Worm (Caenorhabditis elegans) whole organism, L4 larva: Measurements from ENCODE around the gene nspc-12.
A peak's percentile ranks its signal among the peaks of the same experiment; 100 is the strongest.

Source experiments
- D1046.2 ChIP-seq: fragments of 200-800 bp; sonication (Bioruptor generic); IDR thresholded peaks from 2 replicates; pipeline ENCODE4 v1.3.6; 2022; ENCODE audit warnings: missing genetic modification characterization, missing compliant biosample characterization
- F37D6.2 ChIP-seq: sonication (generic microtip); optimal IDR thresholded peaks from 2 replicates; lab custom pipeline; 2016; ENCODE audit warnings: mild to moderate bottlenecking, missing genetic modification characterization, missing compliant biosample characterization
- F49E8.2 ChIP-seq: sonication (generic microtip); optimal IDR thresholded peaks from 2 replicates; lab custom pipeline; 2016; ENCODE audit warnings: missing compliant biosample characterization, mild to moderate bottlenecking, missing genetic modification characterization, borderline replicate concordance
- R02D3.7 ChIP-seq: fragments of 150-350 bp; sonication (generic microtip); optimal IDR thresholded peaks from 3 replicates; lab custom pipeline; 2014; ENCODE audit warnings: missing biosample characterization, missing genetic modification characterization
- Y105C5A.15 ChIP-seq: fragments of 200-800 bp; sonication (Bioruptor generic); IDR thresholded peaks from 2 replicates; pipeline ENCODE4 v1.3.6; 2022; ENCODE audit warnings: missing genetic modification characterization, missing compliant biosample characterization
- ZK337.2 ChIP-seq: fragments of 200-800 bp; sonication (Bioruptor generic); IDR thresholded peaks from 2 replicates; pipeline ENCODE4 v1.3.6; 2022; ENCODE audit warnings: missing genetic modification reagents, missing genetic modification characterization, missing compliant biosample characterization
- ZK546.5 ChIP-seq, 2 experiments: sonication (generic microtip); optimal IDR thresholded peaks; 2 replicates each; lab custom pipeline; 2017; ENCODE audit warnings: missing biosample characterization in 2 of 2, missing genetic modification characterization in 2 of 2
- aha-1 ChIP-seq: fragments of 150-350 bp; peaks from one replicate; lab custom pipeline; 2014; ENCODE audit warnings: missing biosample characterization, missing genetic modification characterization
- ama-1 ChIP-seq: fragments of 150-350 bp; optimal IDR thresholded peaks from 2 replicates; lab custom pipeline; 2014; ENCODE audit warnings: inconsistent platforms, mixed read lengths
- ceh-62 ChIP-seq: sonication (generic microtip); optimal IDR thresholded peaks from 2 replicates; lab custom pipeline; 2017; ENCODE audit warnings: missing biosample characterization, missing genetic modification characterization
- ceh-82 ChIP-seq: sonication (generic microtip); optimal IDR thresholded peaks from 2 replicates; lab custom pipeline; 2017; ENCODE audit warnings: missing biosample characterization, missing genetic modification characterization
- ces-1 ChIP-seq: fragments of 150-350 bp; sonication (generic microtip); optimal IDR thresholded peaks from 4 replicates; lab custom pipeline; 2014; ENCODE audit warnings: missing biosample characterization, missing genetic modification reagents, missing genetic modification characterization
- cey-2 ChIP-seq: sonication (generic microtip); optimal IDR thresholded peaks from 3 replicates; lab custom pipeline; 2017; ENCODE audit warnings: missing genetic modification characterization, mild to moderate bottlenecking, missing compliant biosample characterization, antibody characterized with exemption, borderline replicate concordance; ENCODE audit not compliant: insufficient read depth
- daf-12 ChIP-seq: fragments of 150-350 bp; optimal IDR thresholded peaks from 2 replicates; lab custom pipeline; 2014; ENCODE audit warnings: missing biosample characterization, missing genetic modification reagents, missing genetic modification characterization
- daf-16 ChIP-seq, 3 experiments: sonication (generic microtip); optimal IDR thresholded peaks; 2 replicates each; lab custom pipeline; 2016 to 2017; ENCODE audit warnings: missing genetic modification characterization in 3 of 3, missing genetic modification reagents in 3 of 3, mild to moderate bottlenecking in 2 of 3, missing compliant biosample characterization in 2 of 3, missing biosample characterization in 1 of 3, moderate library complexity in 1 of 3
- dmd-6 ChIP-seq: fragments of 200-800 bp; sonication (Bioruptor generic); IDR thresholded peaks from 2 replicates; pipeline ENCODE4 v1.3.6; 2022; ENCODE audit warnings: missing genetic modification reagents, missing genetic modification characterization, missing compliant biosample characterization
- dpl-1 ChIP-seq: fragments of 150-350 bp; optimal IDR thresholded peaks from 2 replicates; lab custom pipeline; 2014; ENCODE audit warnings: missing biosample characterization, missing genetic modification reagents, missing genetic modification characterization
- egl-27 ChIP-seq: sonication (generic microtip); optimal IDR thresholded peaks from 3 replicates; lab custom pipeline; 2017; ENCODE audit warnings: missing biosample characterization, missing genetic modification reagents, missing genetic modification characterization
- fkh-10 ChIP-seq: fragments of 150-350 bp; optimal IDR thresholded peaks from 2 replicates; lab custom pipeline; 2014; ENCODE audit warnings: missing biosample characterization, missing genetic modification reagents, missing genetic modification characterization
- jun-1 ChIP-seq: fragments of 150-350 bp; optimal IDR thresholded peaks from 2 replicates; lab custom pipeline; 2014; ENCODE audit warnings: missing biosample characterization, missing genetic modification reagents, missing genetic modification characterization
- lim-7 ChIP-seq: fragments of 200-800 bp; sonication (Bioruptor generic); IDR thresholded peaks from 2 replicates; pipeline ENCODE4 v1.3.6; 2022; ENCODE audit warnings: missing genetic modification characterization, missing compliant biosample characterization
- lin-1 ChIP-seq: fragments of 200-800 bp; sonication (Bioruptor generic); IDR thresholded peaks from 2 replicates; pipeline ENCODE4 v1.3.6; 2022; ENCODE audit warnings: missing genetic modification reagents, missing genetic modification characterization, missing compliant biosample characterization
- lin-38 ChIP-seq: fragments of 200-800 bp; sonication (Bioruptor generic); IDR thresholded peaks from 2 replicates; pipeline ENCODE4 v1.3.6; 2022; ENCODE audit warnings: missing genetic modification reagents, missing genetic modification characterization, missing compliant biosample characterization
- lin-39 ChIP-seq: fragments of 150-350 bp; optimal IDR thresholded peaks from 2 replicates; lab custom pipeline; 2014; ENCODE audit warnings: missing biosample characterization, missing genetic modification reagents, missing genetic modification characterization
- lir-3 ChIP-seq: sonication (generic microtip); optimal IDR thresholded peaks from 2 replicates; lab custom pipeline; 2016; ENCODE audit warnings: mild to moderate bottlenecking, missing genetic modification characterization, missing compliant biosample characterization
- mdl-1 ChIP-seq, 2 experiments: fragments of 150-350 bp in 1 of 2; sonication (generic microtip) in 1 of 2; optimal IDR thresholded peaks; 2 replicates each; lab custom pipeline; 2014 to 2017; ENCODE audit warnings: missing biosample characterization in 2 of 2, missing genetic modification characterization in 2 of 2
- mdt-29 ChIP-seq: fragments of 200-800 bp; sonication (Bioruptor generic); IDR thresholded peaks from 2 replicates; pipeline ENCODE4 v1.3.6; 2022; ENCODE audit warnings: missing genetic modification reagents, missing genetic modification characterization, missing compliant biosample characterization
- mep-1 ChIP-seq: fragments of 150-350 bp; sonication (generic microtip); optimal IDR thresholded peaks from 3 replicates; lab custom pipeline; 2014; ENCODE audit warnings: missing biosample characterization, missing genetic modification characterization
- mxl-2 ChIP-seq: fragments of 200-800 bp; sonication (Bioruptor generic); conservative IDR thresholded peaks from 2 replicates; pipeline ENCODE4 v1.3.6; 2022; ENCODE audit warnings: missing genetic modification reagents, missing genetic modification characterization, missing compliant biosample characterization
- mxl-3 ChIP-seq: fragments of 200-800 bp; sonication (Bioruptor generic); optimal IDR thresholded peaks from 2 replicates; lab custom pipeline; 2018; ENCODE audit warnings: mild to moderate bottlenecking, missing genetic modification characterization, missing compliant biosample characterization
- nhr-102 ChIP-seq: sonication (generic microtip); optimal IDR thresholded peaks from 2 replicates; lab custom pipeline; 2016; ENCODE audit warnings: mild to moderate bottlenecking, missing genetic modification characterization, moderate library complexity, missing compliant biosample characterization
- nhr-25 ChIP-seq: sonication (generic microtip); optimal IDR thresholded peaks from 2 replicates; lab custom pipeline; 2017; ENCODE audit warnings: missing genetic modification characterization, mild to moderate bottlenecking, missing compliant biosample characterization, antibody characterized with exemption, moderate library complexity, borderline replicate concordance; ENCODE audit not compliant: insufficient read depth
- nhr-28 ChIP-seq: fragments of 150-350 bp; optimal IDR thresholded peaks from 2 replicates; lab custom pipeline; 2014; ENCODE audit warnings: missing biosample characterization, missing genetic modification characterization
- nhr-41 ChIP-seq: fragments of 200-800 bp; sonication (Bioruptor generic); IDR thresholded peaks from 2 replicates; pipeline ENCODE4 v1.3.6; 2022; ENCODE audit warnings: missing genetic modification reagents, missing genetic modification characterization, missing compliant biosample characterization
- nhr-42 ChIP-seq: fragments of 200-800 bp; sonication (Bioruptor generic); IDR thresholded peaks from 2 replicates; pipeline ENCODE4 v1.3.6; 2022; ENCODE audit warnings: missing genetic modification characterization, missing compliant biosample characterization
- nhr-48 ChIP-seq: sonication (generic microtip); optimal IDR thresholded peaks from 2 replicates; lab custom pipeline; 2016; ENCODE audit warnings: mild to moderate bottlenecking, missing genetic modification characterization, missing compliant biosample characterization
- pha-4 ChIP-seq, 2 experiments: fragments of 150-350 bp in 1 of 2; fragments of 200-800 bp in 1 of 2; sonication (Bioruptor generic) in 1 of 2; IDR thresholded peaks in 1 of 2; optimal IDR thresholded peaks in 1 of 2; 2 replicates each; pipeline versions ENCODE4 v1.3.6 to Lab custom; 2014 to 2022; ENCODE audit warnings: missing genetic modification characterization in 2 of 2, missing genetic modification reagents in 2 of 2, missing biosample characterization in 1 of 2, missing compliant biosample characterization in 1 of 2
- rbr-2 ChIP-seq: sonication (generic microtip); optimal IDR thresholded peaks from 2 replicates; lab custom pipeline; 2016; ENCODE audit warnings: missing genotype, missing genetic modification characterization, missing compliant biosample characterization
- skn-1 ChIP-seq: fragments of 150-350 bp; optimal IDR thresholded peaks from 2 replicates; lab custom pipeline; 2014; ENCODE audit warnings: missing biosample characterization, missing genetic modification characterization
- snpc-1.2 ChIP-seq: fragments of 200-800 bp; sonication (Bioruptor generic); IDR thresholded peaks from 2 replicates; pipeline ENCODE4 v1.3.6; 2022; ENCODE audit warnings: missing genetic modification reagents, missing genetic modification characterization, missing compliant biosample characterization
- spr-3 ChIP-seq: fragments of 200-800 bp; sonication (Bioruptor generic); optimal IDR thresholded peaks from 2 replicates; lab custom pipeline; 2018; ENCODE audit warnings: mild to moderate bottlenecking, missing genetic modification characterization, missing compliant biosample characterization
- tag-97 ChIP-seq: fragments of 200-800 bp; sonication (Bioruptor generic); IDR thresholded peaks from 2 replicates; pipeline ENCODE4 v1.3.6; 2022; ENCODE audit warnings: missing genetic modification characterization, missing compliant biosample characterization
- unc-39 ChIP-seq: sonication (generic microtip); optimal IDR thresholded peaks from 2 replicates; lab custom pipeline; 2017; ENCODE audit warnings: missing biosample characterization, missing genetic modification characterization
- unc-62 ChIP-seq, 3 experiments: fragments of 150-350 bp in 1 of 3; sonication (generic microtip); optimal IDR thresholded peaks in 2 of 3; peaks in 1 of 3; 1 replicate in 1 of 3; 2 replicates in 2 of 3; lab custom pipeline; 2014 to 2017; ENCODE audit warnings: missing biosample characterization in 3 of 3, missing genetic modification characterization in 3 of 3, missing genetic modification reagents in 3 of 3, missing genotype in 1 of 3
- zfp-2 ChIP-seq: sonication (generic microtip); optimal IDR thresholded peaks from 2 replicates; lab custom pipeline; 2016; ENCODE audit warnings: mild to moderate bottlenecking, missing genetic modification characterization, missing compliant biosample characterization
- zfp-3 ChIP-seq: fragments of 200-800 bp; sonication (Bioruptor generic); conservative IDR thresholded peaks from 2 replicates; pipeline ENCODE4 v1.3.6; 2022; ENCODE audit warnings: missing genetic modification reagents, missing genetic modification characterization, missing compliant biosample characterization
- zip-2 ChIP-seq: fragments of 150-350 bp; optimal IDR thresholded peaks from 2 replicates; lab custom pipeline; 2014; ENCODE audit warnings: missing biosample characterization, missing genetic modification characterization
- ztf-7 ChIP-seq: fragments of 150-350 bp; optimal IDR thresholded peaks from 2 replicates; lab custom pipeline; 2014; ENCODE audit warnings: missing biosample characterization, missing genetic modification characterization

The nspc-12 gene

DNA sequence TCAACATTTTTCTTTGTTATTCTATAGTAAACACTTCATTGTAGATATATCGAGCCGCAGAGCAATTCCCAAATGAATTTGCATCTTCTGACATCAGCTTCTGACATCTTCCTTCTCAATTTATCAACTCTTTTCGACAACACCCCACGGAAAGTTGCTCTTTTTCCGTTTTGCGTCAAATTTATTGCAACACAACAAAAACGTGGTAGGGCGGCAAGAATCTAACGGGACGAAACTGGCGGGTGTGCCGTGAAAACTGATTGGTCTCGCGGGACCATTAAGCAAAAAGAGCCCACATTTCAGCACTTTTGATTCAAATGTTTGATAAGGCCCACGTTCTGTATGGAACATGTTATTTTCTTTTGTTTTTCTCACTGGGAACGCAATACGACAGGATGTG is 48.2 kb upstream of the nspc-12 start (continued):
- no peak for TF ChIP-seq ceh-82
- peak in 1 of 2 experiments; percentile 99 for TF ChIP-seq unc-62 (GFP tag; optimal IDR thresholded peaks at IDR 0.05 in 1 of 2; lab: Kevin White, UChicago)
- no peak for TF ChIP-seq unc-62 (tag; optimal IDR thresholded peaks at IDR 0.05; lab: Kevin White, UChicago)
- no peak for TF ChIP-seq nhr-28 (tag; lab: Kevin White, UChicago)
- TF ChIP-seq egl-27 (tag; lab: Kevin White, UChicago): no peak
- no peak for TF ChIP-seq cey-2 (tag; lab: Kevin White, UChicago)

DNA sequence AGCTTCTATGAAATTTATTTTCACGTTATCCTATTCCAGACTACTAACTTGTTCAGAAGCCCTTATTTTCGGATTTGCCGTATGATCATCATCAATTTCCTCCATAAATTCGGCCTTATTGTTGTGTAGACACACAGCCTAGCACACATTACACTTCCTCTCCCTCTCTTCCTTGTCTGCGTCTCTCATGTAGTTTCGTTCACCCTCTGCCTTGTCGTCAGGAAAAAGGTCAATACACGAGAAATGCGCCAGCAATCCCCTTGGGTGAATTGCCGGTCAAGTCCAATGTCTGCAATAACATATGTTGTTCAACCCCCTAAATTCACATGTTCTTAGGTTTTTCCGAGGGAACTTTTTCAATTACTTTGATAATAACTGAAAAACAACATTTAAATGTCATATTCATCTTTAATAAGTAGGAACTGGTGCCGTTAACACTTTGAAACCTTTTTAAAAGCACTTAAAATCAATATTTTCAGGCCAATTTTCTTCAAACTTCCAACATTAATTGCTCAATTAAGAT is 37.4 kb upstream of the nspc-12 start, which contains the start of gene F17E5.2:
F17E5.2 (plus strand) TSS at position 473 of the 523 bp plus-strand sequence.
- TF ChIP-seq lir-3: no peak
- no peak for TF ChIP-seq unc-39 (tag; lab: Kevin White, UChicago)
- no peak for TF ChIP-seq daf-12
- peak; percentile 50 to 93 for TF ChIP-seq daf-16 (GFP tag; optimal IDR thresholded peaks at IDR 0.05; lab: Kevin White, UChicago)
- peak; percentile 94 for TF ChIP-seq daf-16 (tag; optimal IDR thresholded peaks at IDR 0.05; lab: Kevin White, UChicago)
- TF ChIP-seq nhr-41 (GFP tag; lab: Robert Waterston, UW): peak; percentile 46; the same call in 1 of the 2 replicates
- TF ChIP-seq lin-39: no peak
- TF ChIP-seq ZK337.2 (GFP tag; lab: Robert Waterston, UW): no peak
- no peak for TF ChIP-seq ces-1 (GFP tag; lab: Kevin White, UChicago)
- TF ChIP-seq ama-1 (lab: Kevin White, UChicago): no peak
- TF ChIP-seq Y105C5A.15 (GFP tag; lab: Robert Waterston, UW): no peak
- TF ChIP-seq mdl-1 (tag; optimal IDR thresholded peaks at IDR 0.05; lab: Kevin White, UChicago): peak; percentile 48 to 86
- peak; percentile 97 for TF ChIP-seq fkh-10 (GFP tag; lab: Kevin White, UChicago)
- peak; percentile 93 for TF ChIP-seq dmd-6 (GFP tag; lab: Robert Waterston, UW)
- no peak for TF ChIP-seq zfp-2 (tag; lab: Kevin White, UChicago)
- TF ChIP-seq ZK546.5 (tag; optimal IDR thresholded peaks at IDR 0.05; lab: Kevin White, UChicago): no peak
- TF ChIP-seq F49E8.2 (tag; lab: Kevin White, UChicago): no peak
- peak; percentile 89 for TF ChIP-seq ztf-7 (tag; lab: Kevin White, UChicago)
- TF ChIP-seq nhr-25 (tag; lab: Kevin White, UChicago): peak; percentile 12
- peak; percentile 75 for TF ChIP-seq lin-1 (GFP tag; lab: Robert Waterston, UW)
- peak; percentile 96 for TF ChIP-seq nhr-28 (tag; lab: Kevin White, UChicago)
- TF ChIP-seq mxl-3: peak; percentile 94
- TF ChIP-seq nhr-48: peak; percentile 79
- no peak for TF ChIP-seq ceh-62 (tag; lab: Kevin White, UChicago)
- peak; percentile 75 for TF ChIP-seq zip-2 (tag; lab: Kevin White, UChicago)
- TF ChIP-seq snpc-1.2 (GFP tag; lab: Robert Waterston, UW): no peak
- TF ChIP-seq skn-1 (tag; lab: Kevin White, UChicago): no peak
- TF ChIP-seq jun-1 (tag; lab: Kevin White, UChicago): peak; percentile 68
- TF ChIP-seq nhr-102: peak; percentile 91
- TF ChIP-seq mxl-2 (GFP tag; lab: Robert Waterston, UW): no peak
- no peak for TF ChIP-seq mdt-29
- peak; percentile 81; the same call in 1 of the 2 replicates for TF ChIP-seq zfp-3 (GFP tag; lab: Robert Waterston, UW)
- peak; percentile 76; the same call in 1 of the 2 replicates for TF ChIP-seq pha-4 (GFP tag; IDR thresholded peaks at IDR 0.05; lab: Robert Waterston, UW)
- TF ChIP-seq pha-4 (tag; optimal IDR thresholded peaks at IDR 0.05; lab: Kevin White, UChicago): peak; percentile 98
- peak; percentile 85 for TF ChIP-seq dpl-1 (GFP tag; lab: Kevin White, UChicago)
- no peak; the same call in none of the 2 replicates for TF ChIP-seq nhr-42 (GFP tag; lab: Robert Waterston, UW)
- no peak for TF ChIP-seq R02D3.7 (tag; lab: Kevin White, UChicago)
- TF ChIP-seq tag-97: no peak
- TF ChIP-seq F37D6.2 (tag; lab: Kevin White, UChicago): peak; percentile 89
- TF ChIP-seq aha-1 (tag; lab: Kevin White, UChicago): peak; percentile 53
- no peak for TF ChIP-seq spr-3 (GFP tag; lab: Kevin White, UChicago)
- TF ChIP-seq lim-7 (GFP tag; lab: Robert Waterston, UW): no peak
- peak; percentile 96 for TF ChIP-seq rbr-2
- TF ChIP-seq mep-1: peak; percentile 98
- TF ChIP-seq D1046.2 (GFP tag; lab: Robert Waterston, UW): no peak
- no peak; the same call in none of the 2 replicates for TF ChIP-seq lin-38 (GFP tag; lab: Robert Waterston, UW)
